Fruit fly (Drosophila melanogaster) whole organism, adult: ENCODE data around the gene enc.

Source experiments
- CG14711 ChIP-seq: fragments of 200-800 bp; sonication (Bioruptor generic); optimal IDR thresholded peaks from 2 replicates; lab custom pipeline; 2018; ENCODE audit warnings: missing biosample characterization, mild to moderate bottlenecking, missing genetic modification characterization, moderate library complexity
- Crg-1 ChIP-seq: fragments of 200-800 bp; sonication (Bioruptor generic); optimal IDR thresholded peaks from 2 replicates; lab custom pipeline; 2016; ENCODE audit warnings: missing biosample characterization, missing genetic modification characterization
- Mnt ChIP-seq: fragments of 200-800 bp; sonication (Bioruptor generic); optimal IDR thresholded peaks from 2 replicates; lab custom pipeline; 2016; ENCODE audit warnings: missing biosample characterization, mild to moderate bottlenecking, missing genetic modification characterization
- ovo ChIP-seq: fragments of 200-800 bp; sonication (Bioruptor generic); optimal IDR thresholded peaks from 2 replicates; lab custom pipeline; 2016; ENCODE audit warnings: missing biosample characterization, missing genetic modification characterization

dm6 chr3L:3785688-3786087, 32.8 kb upstream of the enc start:
- TF ChIP-seq ovo (GFP tag; lab: Kevin White, UChicago) (no peak), Crg-1 (GFP tag; lab: Kevin White, UChicago) (no peak), CG14711 (tag; lab: Kevin White, UChicago) (no peak), Mnt (no peak)
